Worm (Caenorhabditis elegans) whole organism, L4 larva: ENCODE results near the gene F20C5.11.

Experiments
- ceh-44 ChIP-seq: fragments of 200-800 bp; sonication (Bioruptor generic); IDR thresholded peaks from 2 replicates; pipeline ENCODE4 v1.3.6; 2022; ENCODE audit warnings: missing genetic modification reagents, missing genetic modification characterization, missing compliant biosample characterization
- ceh-82 ChIP-seq: sonication (generic microtip); optimal IDR thresholded peaks from 2 replicates; lab custom pipeline; 2017; ENCODE audit warnings: missing biosample characterization, missing genetic modification characterization
- daf-12 ChIP-seq: fragments of 150-350 bp; optimal IDR thresholded peaks from 2 replicates; lab custom pipeline; 2014; ENCODE audit warnings: missing biosample characterization, missing genetic modification reagents, missing genetic modification characterization
- daf-16 ChIP-seq, 3 experiments: sonication (generic microtip); optimal IDR thresholded peaks; 2 replicates each; lab custom pipeline; 2016 to 2017; ENCODE audit warnings: missing genetic modification characterization in 3 of 3, missing genetic modification reagents in 3 of 3, mild to moderate bottlenecking in 2 of 3, missing compliant biosample characterization in 2 of 3, missing biosample characterization in 1 of 3, moderate library complexity in 1 of 3
- dpl-1 ChIP-seq: fragments of 150-350 bp; optimal IDR thresholded peaks from 2 replicates; lab custom pipeline; 2014; ENCODE audit warnings: missing biosample characterization, missing genetic modification reagents, missing genetic modification characterization
- egl-27 ChIP-seq: sonication (generic microtip); optimal IDR thresholded peaks from 3 replicates; lab custom pipeline; 2017; ENCODE audit warnings: missing biosample characterization, missing genetic modification reagents, missing genetic modification characterization
- nhr-237 ChIP-seq: sonication (generic microtip); optimal IDR thresholded peaks from 2 replicates; lab custom pipeline; 2017; ENCODE audit warnings: missing biosample characterization, missing genetic modification characterization
- unc-130 ChIP-seq: sonication (generic microtip); optimal IDR thresholded peaks from 2 replicates; lab custom pipeline; 2016; ENCODE audit warnings: missing genetic modification reagents, missing genetic modification characterization, missing compliant biosample characterization

- no peak for TF ChIP-seq unc-130 (GFP tag; lab: Kevin White, UChicago)
- TF ChIP-seq egl-27 (tag; lab: Kevin White, UChicago): no peak
- no peak for TF ChIP-seq nhr-237 (tag; lab: Kevin White, UChicago)
- TF ChIP-seq daf-16 (GFP tag; optimal IDR thresholded peaks at IDR 0.05; lab: Kevin White, UChicago): no peak
- no peak for TF ChIP-seq daf-16 (tag; optimal IDR thresholded peaks at IDR 0.05; lab: Kevin White, UChicago)
- TF ChIP-seq ceh-82 (tag; lab: Kevin White, UChicago): no peak
- no peak for TF ChIP-seq daf-12 (tag; lab: Kevin White, UChicago)
- no peak for TF ChIP-seq dpl-1 (GFP tag; lab: Kevin White, UChicago)
- TF ChIP-seq ceh-44 (GFP tag; lab: Robert Waterston, UW): no peak
Measured at ce11 chrIV:8723720-8724119, 38.1 kb downstream of the F20C5.11 start, which contains the start of gene F21D5.9.
